Worm (Caenorhabditis elegans) whole organism, young adult: ENCODE results near the gene C28C12.1.

ENCODE experiments used
- B0035.1 ChIP-seq: sonication (generic microtip); optimal IDR thresholded peaks from 2 replicates; lab custom pipeline; 2016; ENCODE audit warnings: missing genetic modification characterization, mild to moderate bottlenecking, missing compliant biosample characterization, missing genotype, missing genetic modification reagents
- B0336.3 ChIP-seq: fragments of 200-800 bp; sonication (Bioruptor generic); IDR thresholded peaks from 2 replicates; pipeline ENCODE4 v1.3.6; 2022; ENCODE audit warnings: missing genetic modification characterization, missing compliant biosample characterization
- C17E4.6 ChIP-seq: fragments of 200-800 bp; sonication (Bioruptor generic); IDR thresholded peaks from 2 replicates; pipeline ENCODE4 v1.3.6; 2022; ENCODE audit warnings: missing genetic modification reagents, missing genetic modification characterization, missing compliant biosample characterization
- F52B5.7 ChIP-seq: sonication (generic microtip); optimal IDR thresholded peaks from 2 replicates; lab custom pipeline; 2016; ENCODE audit warnings: mild to moderate bottlenecking, missing genetic modification characterization, missing compliant biosample characterization
- F55B11.4 ChIP-seq: sonication (generic microtip); optimal IDR thresholded peaks from 2 replicates; lab custom pipeline; 2016; ENCODE audit warnings: missing compliant biosample characterization, missing genetic modification characterization, borderline replicate concordance; ENCODE audit not compliant: insufficient read depth
- F57C9.4 ChIP-seq: sonication (generic microtip); optimal IDR thresholded peaks from 2 replicates; lab custom pipeline; 2017; ENCODE audit warnings: mild to moderate bottlenecking, missing genetic modification characterization, missing compliant biosample characterization
- T07F8.4 ChIP-seq: sonication (generic microtip); optimal IDR thresholded peaks from 2 replicates; lab custom pipeline; 2016; ENCODE audit warnings: mild to moderate bottlenecking, missing genetic modification characterization, moderate library complexity, missing compliant biosample characterization
- T26A5.8 ChIP-seq: sonication (generic microtip); optimal IDR thresholded peaks from 2 replicates; lab custom pipeline; 2016; ENCODE audit warnings: missing genetic modification characterization, missing compliant biosample characterization
- Y67H2A.10 ChIP-seq: fragments of 200-800 bp; sonication (Bioruptor generic); conservative IDR thresholded peaks from 2 replicates; pipeline ENCODE4 v1.3.6; 2022; ENCODE audit warnings: missing genetic modification reagents, missing genetic modification characterization, missing compliant biosample characterization
- Y95B8A.8 ChIP-seq: fragments of 200-800 bp; sonication (Bioruptor generic); IDR thresholded peaks from 2 replicates; pipeline ENCODE4 v1.3.6; 2022; ENCODE audit warnings: missing genetic modification reagents, missing genetic modification characterization, missing compliant biosample characterization
- akir-1 ChIP-seq: fragments of 200-800 bp; sonication (Bioruptor generic); optimal IDR thresholded peaks from 2 replicates; lab custom pipeline; 2018; ENCODE audit warnings: mild to moderate bottlenecking, missing genetic modification characterization, moderate library complexity, missing compliant biosample characterization
- aptf-2 ChIP-seq: fragments of 200-800 bp; sonication (Bioruptor generic); conservative IDR thresholded peaks from 2 replicates; pipeline ENCODE4 v1.3.6; 2022; ENCODE audit warnings: missing genetic modification reagents, missing genetic modification characterization, missing compliant biosample characterization
- aptf-3 ChIP-seq: fragments of 200-800 bp; sonication (Bioruptor generic); IDR thresholded peaks from 2 replicates; pipeline ENCODE4 v1.3.6; 2022; ENCODE audit warnings: missing genetic modification characterization, missing compliant biosample characterization
- athp-1 ChIP-seq: sonication (generic microtip); optimal IDR thresholded peaks from 2 replicates; lab custom pipeline; 2017; ENCODE audit warnings: mild to moderate bottlenecking, missing genetic modification characterization, missing compliant biosample characterization
- attf-6 ChIP-seq: fragments of 200-800 bp; sonication (Bioruptor generic); IDR thresholded peaks from 2 replicates; pipeline ENCODE4 v1.3.6; 2022; ENCODE audit warnings: missing genetic modification reagents, missing genetic modification characterization, missing compliant biosample characterization
- bed-2 ChIP-seq: fragments of 200-800 bp; sonication (Bioruptor generic); IDR thresholded peaks from 2 replicates; pipeline ENCODE4 v1.3.6; 2022; ENCODE audit warnings: missing genetic modification reagents, missing genetic modification characterization, missing compliant biosample characterization
- ccch-3 ChIP-seq: fragments of 200-800 bp; sonication (Bioruptor generic); optimal IDR thresholded peaks from 2 replicates; lab custom pipeline; 2018; ENCODE audit warnings: mild to moderate bottlenecking, missing genetic modification characterization, missing compliant biosample characterization
- ceh-100 ChIP-seq: fragments of 200-800 bp; sonication (Bioruptor generic); IDR thresholded peaks from 2 replicates; pipeline ENCODE4 v1.3.6; 2022; ENCODE audit warnings: missing genetic modification reagents, missing genetic modification characterization, missing compliant biosample characterization
- ceh-58 ChIP-seq: fragments of 200-800 bp; sonication (Bioruptor generic); IDR thresholded peaks from 2 replicates; pipeline ENCODE4 v1.3.6; 2022; ENCODE audit warnings: missing genetic modification characterization, missing compliant biosample characterization
- ceh-79 ChIP-seq: sonication (generic microtip); optimal IDR thresholded peaks from 2 replicates; lab custom pipeline; 2017; ENCODE audit warnings: mild to moderate bottlenecking, missing genetic modification characterization, missing compliant biosample characterization
- ceh-91 ChIP-seq: fragments of 200-800 bp; sonication (Bioruptor generic); IDR thresholded peaks from 2 replicates; pipeline ENCODE4 v1.3.6; 2022; ENCODE audit warnings: missing genetic modification reagents, missing genetic modification characterization, missing compliant biosample characterization
- chd-7 ChIP-seq: sonication (generic microtip); optimal IDR thresholded peaks from 2 replicates; lab custom pipeline; 2016; ENCODE audit warnings: mild to moderate bottlenecking, missing genetic modification characterization, moderate library complexity, missing compliant biosample characterization
- die-1 ChIP-seq: sonication (generic microtip); optimal IDR thresholded peaks from 2 replicates; lab custom pipeline; 2016; ENCODE audit warnings: missing genotype, mild to moderate bottlenecking, missing genetic modification characterization, missing compliant biosample characterization
- dpl-1 ChIP-seq: fragments of 150-350 bp; optimal IDR thresholded peaks from 2 replicates; lab custom pipeline; 2014; ENCODE audit warnings: missing biosample characterization, missing genetic modification reagents, missing genetic modification characterization
- egl-18 ChIP-seq: fragments of 200-800 bp; sonication (Bioruptor generic); IDR thresholded peaks from 2 replicates; pipeline ENCODE4 v1.3.6; 2022; ENCODE audit warnings: missing genetic modification reagents, missing genetic modification characterization, missing compliant biosample characterization
- ekl-4 ChIP-seq: fragments of 200-800 bp; sonication (Bioruptor generic); IDR thresholded peaks from 2 replicates; pipeline ENCODE4 v1.3.6; 2022; ENCODE audit warnings: missing genetic modification reagents, missing genetic modification characterization, missing compliant biosample characterization
- fkh-3 ChIP-seq: sonication (generic microtip); optimal IDR thresholded peaks from 2 replicates; lab custom pipeline; 2016; ENCODE audit warnings: mild to moderate bottlenecking, missing genetic modification characterization, missing compliant biosample characterization
- hlh-12 ChIP-seq: sonication (generic microtip); optimal IDR thresholded peaks from 2 replicates; lab custom pipeline; 2016; ENCODE audit warnings: missing genetic modification characterization, missing compliant biosample characterization
- hmg-20 ChIP-seq: fragments of 200-800 bp; sonication (Bioruptor generic); IDR thresholded peaks from 2 replicates; pipeline ENCODE4 v1.3.6; 2022; ENCODE audit warnings: missing genetic modification reagents, missing genetic modification characterization, missing compliant biosample characterization
- lag-1 ChIP-seq: fragments of 200-800 bp; sonication (Bioruptor generic); IDR thresholded peaks from 2 replicates; pipeline ENCODE4 v1.3.6; 2022; ENCODE audit warnings: missing genetic modification reagents, missing genetic modification characterization, missing compliant biosample characterization
- lin-26 ChIP-seq: fragments of 200-800 bp; sonication (Bioruptor generic); IDR thresholded peaks from 2 replicates; pipeline ENCODE4 v1.3.6; 2022; ENCODE audit warnings: missing genetic modification reagents, missing genetic modification characterization, missing compliant biosample characterization
- lin-35 ChIP-seq, 3 experiments: fragments of 150-350 bp in 2 of 3; sonication (generic microtip) in 1 of 3; optimal IDR thresholded peaks; 2 replicates each; lab custom pipeline; 2014 to 2018; ENCODE audit warnings: missing biosample characterization in 3 of 3, missing genetic modification characterization in 3 of 3, missing genetic modification reagents in 3 of 3
- lir-1 ChIP-seq: fragments of 200-800 bp; sonication (Bioruptor generic); conservative IDR thresholded peaks from 2 replicates; pipeline ENCODE4 v1.3.6; 2022; ENCODE audit warnings: missing genetic modification reagents, missing genetic modification characterization, missing compliant biosample characterization
- madf-10 ChIP-seq: sonication (generic microtip); optimal IDR thresholded peaks from 2 replicates; lab custom pipeline; 2016; ENCODE audit warnings: mild to moderate bottlenecking, missing genetic modification characterization, missing compliant biosample characterization
- madf-3 ChIP-seq: fragments of 200-800 bp; sonication (Bioruptor generic); IDR thresholded peaks from 2 replicates; pipeline ENCODE4 v1.3.6; 2022; ENCODE audit warnings: missing genetic modification reagents, missing genetic modification characterization, missing compliant biosample characterization
- madf-6 ChIP-seq: fragments of 200-800 bp; sonication (Bioruptor generic); IDR thresholded peaks from 2 replicates; pipeline ENCODE4 v1.3.6; 2022; ENCODE audit warnings: missing genetic modification reagents, missing genetic modification characterization, missing compliant biosample characterization
- mes-4 ChIP-seq: sonication (generic microtip); optimal IDR thresholded peaks from 2 replicates; lab custom pipeline; 2016; ENCODE audit warnings: missing genotype, missing genetic modification characterization, missing compliant biosample characterization
- nfyb-1 ChIP-seq: fragments of 200-800 bp; sonication (Bioruptor generic); IDR thresholded peaks from 2 replicates; pipeline ENCODE4 v1.3.6; 2022; ENCODE audit warnings: missing genetic modification reagents, missing genetic modification characterization, missing compliant biosample characterization
- nhr-80 ChIP-seq: sonication (generic microtip); optimal IDR thresholded peaks from 2 replicates; lab custom pipeline; 2016; ENCODE audit warnings: missing genetic modification characterization, missing compliant biosample characterization
- repo-1 ChIP-seq: sonication (generic microtip); optimal IDR thresholded peaks from 2 replicates; lab custom pipeline; 2017; ENCODE audit warnings: mild to moderate bottlenecking, missing genetic modification characterization, missing compliant biosample characterization
- snpc-1.1 ChIP-seq: sonication (generic microtip); optimal IDR thresholded peaks from 2 replicates; lab custom pipeline; 2017; ENCODE audit warnings: missing genetic modification characterization, mild to moderate bottlenecking, missing compliant biosample characterization, antibody characterized with exemption, moderate library complexity, missing genotype, missing genetic modification reagents; ENCODE audit not compliant: insufficient read depth
- sptf-2 ChIP-seq: fragments of 200-800 bp; sonication (Bioruptor generic); optimal IDR thresholded peaks from 2 replicates; lab custom pipeline; 2018; ENCODE audit warnings: mild to moderate bottlenecking, missing genetic modification characterization, missing compliant biosample characterization
- tbp1 ChIP-seq: fragments of 200-800 bp; sonication (Bioruptor generic); optimal IDR thresholded peaks from 2 replicates; lab custom pipeline; 2018; ENCODE audit warnings: mild to moderate bottlenecking, missing genetic modification characterization, missing compliant biosample characterization
- tlf-1 ChIP-seq: fragments of 200-800 bp; sonication (Bioruptor generic); optimal IDR thresholded peaks from 2 replicates; lab custom pipeline; 2018; ENCODE audit warnings: mild to moderate bottlenecking, missing genetic modification characterization, missing compliant biosample characterization
- xnd-1 ChIP-seq: sonication (generic microtip); optimal IDR thresholded peaks from 2 replicates; lab custom pipeline; 2016; ENCODE audit warnings: missing genotype, missing genetic modification reagents, missing genetic modification characterization, missing compliant biosample characterization
- zfh-2 ChIP-seq: fragments of 200-800 bp; sonication (Bioruptor generic); conservative IDR thresholded peaks from 2 replicates; pipeline ENCODE4 v1.3.6; 2022; ENCODE audit warnings: missing genetic modification reagents, missing genetic modification characterization, missing compliant biosample characterization
- ztf-26 ChIP-seq: sonication (generic microtip); optimal IDR thresholded peaks from 2 replicates; lab custom pipeline; 2017; ENCODE audit warnings: missing genetic modification characterization, missing compliant biosample characterization
- ztf-28 ChIP-seq: fragments of 200-800 bp; sonication (Bioruptor generic); IDR thresholded peaks from 2 replicates; pipeline ENCODE4 v1.3.6; 2022; ENCODE audit warnings: missing genetic modification reagents, missing genetic modification characterization, missing compliant biosample characterization
- ztf-3 ChIP-seq: fragments of 200-800 bp; sonication (Bioruptor generic); optimal IDR thresholded peaks from 2 replicates; lab custom pipeline; 2018; ENCODE audit warnings: mild to moderate bottlenecking, missing genetic modification characterization, missing compliant biosample characterization
- ztf-6 ChIP-seq: fragments of 200-800 bp; sonication (Bioruptor generic); IDR thresholded peaks from 2 replicates; pipeline ENCODE4 v1.3.6; 2022; ENCODE audit warnings: missing genetic modification reagents, missing genetic modification characterization, missing compliant biosample characterization

Gene C28C12.1

ce11 chrIV:8499956-8500355 is 1.5 kb upstream of the C28C12.1 start (continued):
- no peak for TF ChIP-seq ztf-28 (GFP tag; lab: Robert Waterston, UW)
- TF ChIP-seq zfh-2 (GFP tag; lab: Robert Waterston, UW), result no peak
- no peak for TF ChIP-seq chd-7
- no peak for TF ChIP-seq sptf-2 (GFP tag; lab: Kevin White, UChicago)
- TF ChIP-seq lir-1 (GFP tag; lab: Robert Waterston, UW), result no peak
- no peak for TF ChIP-seq ceh-79
- no peak for TF ChIP-seq fkh-3 (tag; lab: Kevin White, UChicago)
- no peak for TF ChIP-seq nfyb-1
- 0 out of 2 replicates have a peak, but pooled peaks have one; percentile 27 for TF ChIP-seq ceh-58
- peak; percentile 44; the same call in 1 of the 2 replicates for TF ChIP-seq B0336.3 (GFP tag; lab: Robert Waterston, UW)
- TF ChIP-seq ztf-3 (GFP tag; lab: Kevin White, UChicago), result no peak
- TF ChIP-seq madf-6 (GFP tag; lab: Robert Waterston, UW), result peak; percentile 68
- no peak for TF ChIP-seq athp-1 (tag; lab: Kevin White, UChicago)
- TF ChIP-seq madf-10 (tag; lab: Kevin White, UChicago), result no peak
- TF ChIP-seq tlf-1, result no peak
- TF ChIP-seq bed-2 (GFP tag; lab: Robert Waterston, UW), result no peak
- TF ChIP-seq madf-3 (GFP tag; lab: Robert Waterston, UW), result 0 out of 2 replicates have a peak, but pooled peaks have one; percentile 58
- TF ChIP-seq ekl-4, result peak; percentile 51; the same call in 1 of the 2 replicates
- TF ChIP-seq xnd-1 (tag; lab: Kevin White, UChicago), result no peak
- TF ChIP-seq F57C9.4 (tag; lab: Kevin White, UChicago), result no peak
- TF ChIP-seq ccch-3 (GFP tag; lab: Kevin White, UChicago), result no peak
- no peak for TF ChIP-seq F52B5.7
- no peak for TF ChIP-seq B0035.1
- no peak for TF ChIP-seq T26A5.8 (tag; lab: Kevin White, UChicago)
- TF ChIP-seq dpl-1, result no peak
- peak; percentile 45; the same call in 1 of the 2 replicates for TF ChIP-seq ceh-91 (GFP tag; lab: Robert Waterston, UW)
- TF ChIP-seq F55B11.4, result no peak
- no peak for TF ChIP-seq lag-1 (GFP tag; lab: Robert Waterston, UW)
- TF ChIP-seq Y67H2A.10, result no peak
- no peak for TF ChIP-seq aptf-2 (GFP tag; lab: Robert Waterston, UW)
- TF ChIP-seq hlh-12 (tag; lab: Kevin White, UChicago), result no peak
- TF ChIP-seq akir-1 (GFP tag; lab: Kevin White, UChicago), result no peak
- no peak for TF ChIP-seq aptf-3
- no peak for TF ChIP-seq T07F8.4
- peak; percentile 19 for TF ChIP-seq die-1
- TF ChIP-seq attf-6 (GFP tag; lab: Robert Waterston, UW), result peak; percentile 64
- TF ChIP-seq hmg-20, result no peak
- no peak for TF ChIP-seq ztf-6 (GFP tag; lab: Robert Waterston, UW)
- TF ChIP-seq lin-26, result peak; percentile 78
- TF ChIP-seq nhr-80, result no peak
- no peak for TF ChIP-seq snpc-1.1 (tag; lab: Kevin White, UChicago)
- TF ChIP-seq repo-1, result no peak
- TF ChIP-seq Y95B8A.8 (GFP tag; lab: Robert Waterston, UW), result peak; percentile 80; the same call in 1 of the 2 replicates
- 0 out of 2 replicates have a peak, but pooled peaks have one; percentile 62 for TF ChIP-seq C17E4.6 (GFP tag; lab: Robert Waterston, UW)
- TF ChIP-seq ztf-26 (tag; lab: Kevin White, UChicago), result no peak
- no peak for TF ChIP-seq mes-4 (tag; lab: Kevin White, UChicago)
- no peak for TF ChIP-seq egl-18 (GFP tag; lab: Robert Waterston, UW)
- no peak for TF ChIP-seq lin-35 (GFP tag; optimal IDR thresholded peaks at IDR 0.05; lab: Kevin White, UChicago)
- peak; percentile 4 for TF ChIP-seq tbp1 (GFP tag; lab: Kevin White, UChicago)
- no peak for TF ChIP-seq ceh-100 (GFP tag; lab: Robert Waterston, UW)
